Fruit fly (Drosophila melanogaster) whole organism: ENCODE measurements around the gene CG6294.

Experiments used
- CG8478 ChIP-seq: fragments of >200 bp; optimal IDR thresholded peaks from 2 replicates; lab custom pipeline; 2018; ENCODE audit warnings: inconsistent platforms
- Dll ChIP-seq: fragments of >200 bp; optimal IDR thresholded peaks from 2 replicates; lab custom pipeline; 2017
- EcR ChIP-seq, 2 experiments: fragments of >200 bp; optimal IDR thresholded peaks; 2 replicates each; lab custom pipeline; 2017; ENCODE audit warnings: missing biosample characterization in 2 of 2, missing genetic modification characterization in 2 of 2, missing genetic modification reagents in 2 of 2
- pan ChIP-seq: fragments of >200 bp; optimal IDR thresholded peaks from 2 replicates; lab custom pipeline; 2017
- psq ChIP-seq: fragments of >200 bp; optimal IDR thresholded peaks from 2 replicates; lab custom pipeline; 2017
- usp ChIP-seq: fragments of >200 bp; optimal IDR thresholded peaks from 2 replicates; lab custom pipeline; 2017; ENCODE audit warnings: missing biosample characterization, missing genetic modification characterization, mixed read lengths

Gene CG6294

dm6 chrX:15462436-15462857, at the start of gene CG6294, which contains the start of the genes shtd and CG6299:
TSS of gene CG6294 (plus strand) at chrX:15462722.
TSS of gene shtd (minus strand) at chrX:15462441.
TSS of gene CG6299 (plus strand) at chrX:15462722.
- TF ChIP-seq usp (GFP tag; lab: Kevin White, UChicago) (no peak), pan (lab: Kevin White, UChicago) (no peak), EcR (GFP tag; optimal IDR thresholded peaks at IDR 0.05; lab: Kevin White, UChicago) (no peak), psq (lab: Kevin White, UChicago) (no peak), CG8478 (lab: Kevin White, UChicago) (no peak), Dll (lab: Kevin White, UChicago) (no peak)

dm6 chrX:15441245-15441644, 21.3 kb upstream of the CG6294 start, which contains the start of gene Cngl:
TSS of gene Cngl (minus strand) at chrX:15441252.
- TF ChIP-seq pan (lab: Kevin White, UChicago) (no peak), EcR (GFP tag; optimal IDR thresholded peaks at IDR 0.05; lab: Kevin White, UChicago) (no peak), psq (lab: Kevin White, UChicago) (no peak), Dll (lab: Kevin White, UChicago) (no peak), CG8478 (lab: Kevin White, UChicago) (no peak), usp (GFP tag; lab: Kevin White, UChicago) (no peak)

dm6 chrX:15443502-15443901, 19.0 kb upstream of the CG6294 start:
- TF ChIP-seq Dll (lab: Kevin White, UChicago) (no peak), psq (lab: Kevin White, UChicago) (no peak), usp (GFP tag; lab: Kevin White, UChicago) (no peak), EcR (GFP tag; optimal IDR thresholded peaks at IDR 0.05; lab: Kevin White, UChicago) (no peak), pan (lab: Kevin White, UChicago) (no peak), CG8478 (lab: Kevin White, UChicago) (no peak)

- TF ChIP-seq EcR (GFP tag; optimal IDR thresholded peaks at IDR 0.05; lab: Kevin White, UChicago) (no peak), psq (lab: Kevin White, UChicago) (no peak), Dll (lab: Kevin White, UChicago) (no peak), CG8478 (lab: Kevin White, UChicago) (no peak), usp (GFP tag; lab: Kevin White, UChicago) (no peak), pan (lab: Kevin White, UChicago) (no peak)
These were observed 14.4 kb upstream of the CG6294 start for dm6 chrX:15448136-15448535.

dm6 chrX:15448809-15449208, 13.7 kb upstream of the CG6294 start:
- no peak for TF ChIP-seq usp (GFP tag; lab: Kevin White, UChicago)
- TF ChIP-seq EcR (GFP tag; optimal IDR thresholded peaks at IDR 0.05; lab: Kevin White, UChicago) = no peak
- TF ChIP-seq Dll (lab: Kevin White, UChicago) = no peak
- no peak for TF ChIP-seq pan (lab: Kevin White, UChicago)
- no peak for TF ChIP-seq CG8478 (lab: Kevin White, UChicago)
- no peak for TF ChIP-seq psq (lab: Kevin White, UChicago)

dm6 chrX:15449490-15450326, 12.8 kb upstream of the CG6294 start, which contains the start of the genes Scamp and Ahcy:
TSS of gene Scamp (minus strand) at chrX:15449883.
TSS of gene Ahcy (plus strand) at chrX:15450261.
- TF ChIP-seq Dll (lab: Kevin White, UChicago) (no peak), usp (GFP tag; lab: Kevin White, UChicago) (no peak), pan (lab: Kevin White, UChicago) (no peak)

dm6 chrX:15450327-15450644, 12.2 kb upstream of the CG6294 start:
- TF ChIP-seq pan (lab: Kevin White, UChicago) = no peak
- TF ChIP-seq usp (GFP tag; lab: Kevin White, UChicago) = no peak
- no peak for TF ChIP-seq psq (lab: Kevin White, UChicago)
- no peak for TF ChIP-seq CG8478 (lab: Kevin White, UChicago)
- no peak for TF ChIP-seq EcR (GFP tag; optimal IDR thresholded peaks at IDR 0.05; lab: Kevin White, UChicago)
- TF ChIP-seq Dll (lab: Kevin White, UChicago) = no peak

- TF ChIP-seq Dll (lab: Kevin White, UChicago) (no peak), CG8478 (lab: Kevin White, UChicago) (no peak), usp (GFP tag; lab: Kevin White, UChicago) (no peak), EcR (GFP tag; optimal IDR thresholded peaks at IDR 0.05; lab: Kevin White, UChicago) (no peak), pan (lab: Kevin White, UChicago) (no peak), psq (lab: Kevin White, UChicago) (no peak)
These were observed 9.4 kb upstream of the CG6294 start, which contains the start of gene CG11655 for dm6 chrX:15453121-15453520. TSS of gene CG11655 (plus strand) at chrX:15453471.

dm6 chrX:15464531-15464930, 2.0 kb downstream of the CG6294 start:
- TF ChIP-seq pan (lab: Kevin White, UChicago) (no peak), psq (lab: Kevin White, UChicago) (no peak), CG8478 (lab: Kevin White, UChicago) (no peak), Dll (lab: Kevin White, UChicago) (no peak), EcR (GFP tag; optimal IDR thresholded peaks at IDR 0.05; lab: Kevin White, UChicago) (no peak), usp (GFP tag; lab: Kevin White, UChicago) (no peak)

dm6 chrX:15465410-15465809, 2.9 kb downstream of the CG6294 start:
- TF ChIP-seq pan (lab: Kevin White, UChicago) = no peak
- no peak for TF ChIP-seq EcR (GFP tag; optimal IDR thresholded peaks at IDR 0.05; lab: Kevin White, UChicago)
- TF ChIP-seq psq (lab: Kevin White, UChicago) = no peak
- TF ChIP-seq usp (GFP tag; lab: Kevin White, UChicago) = no peak
- TF ChIP-seq Dll (lab: Kevin White, UChicago) = no peak

- TF ChIP-seq Dll (lab: Kevin White, UChicago) = no peak
- TF ChIP-seq pan (lab: Kevin White, UChicago) = no peak
- no peak for TF ChIP-seq usp (GFP tag; lab: Kevin White, UChicago)
- TF ChIP-seq psq (lab: Kevin White, UChicago) = no peak
These were observed 5.0 kb downstream of the CG6294 start, which contains the start of the genes CG15642 and CG15641 for dm6 chrX:15467402-15467941. TSS of gene CG15642 (minus strand) at chrX:15467757. TSS of gene CG15641 (plus strand) at chrX:15467891.
